Worm (Caenorhabditis elegans) whole organism, early embryonic: ENCODE measurements around the gene let-756.
A peak's percentile ranks its signal among the peaks of the same experiment; 100 is the strongest.

ENCODE experiments used
- B0310.2 ChIP-seq: sonication (generic microtip); optimal IDR thresholded peaks from 2 replicates; lab custom pipeline; 2016; ENCODE audit warnings: mild to moderate bottlenecking, missing genetic modification characterization, missing compliant biosample characterization
- F13C5.2 ChIP-seq: sonication (generic microtip); optimal IDR thresholded peaks from 2 replicates; lab custom pipeline; 2017; ENCODE audit warnings: mild to moderate bottlenecking, missing genetic modification characterization, inconsistent platforms, missing compliant biosample characterization
- aly-1 ChIP-seq: sonication (generic microtip); optimal IDR thresholded peaks from 2 replicates; lab custom pipeline; 2016; ENCODE audit warnings: missing genetic modification characterization, missing compliant biosample characterization
- ama-1 ChIP-seq: fragments of 150-350 bp; optimal IDR thresholded peaks from 2 replicates; lab custom pipeline; 2014
- ceh-13 ChIP-seq: fragments of 200-800 bp; sonication (Bioruptor generic); optimal IDR thresholded peaks from 2 replicates; lab custom pipeline; 2018; ENCODE audit warnings: mild to moderate bottlenecking, missing genetic modification characterization, missing compliant biosample characterization
- ceh-36 ChIP-seq: sonication (generic microtip); optimal IDR thresholded peaks from 2 replicates; lab custom pipeline; 2016; ENCODE audit warnings: missing genetic modification characterization, inconsistent platforms, missing compliant biosample characterization
- ets-7 ChIP-seq: sonication (generic microtip); optimal IDR thresholded peaks from 2 replicates; lab custom pipeline; 2016; ENCODE audit warnings: missing genotype, missing genetic modification characterization, missing compliant biosample characterization
- flt-1 ChIP-seq: fragments of 200-800 bp; sonication (Bioruptor generic); IDR thresholded peaks from 2 replicates; pipeline ENCODE4 v1.3.6; 2022; ENCODE audit warnings: missing genetic modification characterization, missing compliant biosample characterization
- hmbx-1 ChIP-seq: sonication (generic microtip); optimal IDR thresholded peaks from 2 replicates; lab custom pipeline; 2016; ENCODE audit warnings: mild to moderate bottlenecking, missing genetic modification characterization, missing compliant biosample characterization
- hmg-4 ChIP-seq: fragments of 200-800 bp; sonication (Bioruptor generic); optimal IDR thresholded peaks from 2 replicates; lab custom pipeline; 2018; ENCODE audit warnings: mild to moderate bottlenecking, missing genetic modification characterization, missing compliant biosample characterization
- hnd-1 ChIP-seq: sonication (generic microtip); optimal IDR thresholded peaks from 2 replicates; lab custom pipeline; 2016; ENCODE audit warnings: missing genetic modification characterization, missing compliant biosample characterization
- pes-1 ChIP-seq: fragments of 200-800 bp; sonication (Bioruptor generic); IDR thresholded peaks from 2 replicates; pipeline ENCODE4 v1.3.6; 2022; ENCODE audit warnings: missing genetic modification reagents, missing genetic modification characterization, missing compliant biosample characterization
- scrt-1 ChIP-seq: fragments of 200-800 bp; sonication (Bioruptor generic); IDR thresholded peaks from 2 replicates; pipeline ENCODE4 v1.3.6; 2022; ENCODE audit warnings: missing genetic modification characterization, missing compliant biosample characterization
- sea-1 ChIP-seq: fragments of 200-800 bp; sonication (Bioruptor generic); conservative IDR thresholded peaks from 2 replicates; pipeline ENCODE4 v1.3.6; 2022; ENCODE audit warnings: missing genetic modification characterization, missing compliant biosample characterization
- tbx-11 ChIP-seq: fragments of 200-800 bp; sonication (Bioruptor generic); IDR thresholded peaks from 2 replicates; pipeline ENCODE4 v1.3.6; 2022; ENCODE audit warnings: missing genetic modification characterization, missing compliant biosample characterization
- tbx-37 ChIP-seq: fragments of 200-800 bp; sonication (Bioruptor generic); conservative IDR thresholded peaks from 2 replicates; pipeline ENCODE4 v1.3.6; 2022; ENCODE audit warnings: missing genetic modification reagents, missing genetic modification characterization, missing compliant biosample characterization
- tra-4 ChIP-seq: sonication (generic microtip); optimal IDR thresholded peaks from 2 replicates; lab custom pipeline; 2017; ENCODE audit warnings: missing genetic modification characterization, missing compliant biosample characterization

let-756 gene

DNA sequence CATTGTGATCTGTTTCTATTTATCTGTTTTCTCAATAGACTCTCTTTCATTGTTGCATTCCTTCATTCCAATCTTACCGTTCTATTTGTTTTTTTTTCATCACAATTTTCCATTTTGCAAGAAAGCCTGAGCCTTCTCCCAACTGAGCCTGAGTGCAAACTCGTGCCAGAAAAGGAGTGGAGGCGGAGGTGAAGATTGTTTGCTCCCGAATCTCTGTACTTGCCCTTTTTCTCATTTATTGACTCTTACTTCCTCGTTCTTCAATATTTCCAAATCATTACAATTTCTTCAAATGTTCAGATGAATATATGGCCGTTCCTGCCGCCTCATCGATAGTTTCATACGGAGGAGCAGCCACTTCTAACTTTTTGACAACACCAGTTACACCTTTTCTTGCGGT lies at the start of gene let-756:
Gene let-756, plus strand, starts transcription at position 301 of the 400 bp plus-strand sequence.
- no peak for TF ChIP-seq tbx-37 (GFP tag; lab: Robert Waterston, UW)
- no peak for TF ChIP-seq ceh-13 (GFP tag; lab: Kevin White, UChicago)
- TF ChIP-seq aly-1 (tag; lab: Kevin White, UChicago), result no peak
- no peak for TF ChIP-seq ceh-36
- no peak for TF ChIP-seq F13C5.2 (tag; lab: Kevin White, UChicago)

- TF ChIP-seq tra-4 (tag; lab: Kevin White, UChicago) (no peak), aly-1 (tag; lab: Kevin White, UChicago) (no peak), tbx-11 (GFP tag; lab: Robert Waterston, UW) (no peak)
Observed at ce11 chrIII:6358704-6359103, 48.2 kb upstream of the let-756 start.

ce11 chrIII:6359171-6359854 lies 47.6 kb upstream of the let-756 start:
- TF ChIP-seq tra-4 (tag; lab: Kevin White, UChicago) (no peak), tbx-11 (GFP tag; lab: Robert Waterston, UW) (0 out of 2 replicates have a peak, but pooled peaks have one; percentile 16), hmg-4 (no peak)

- TF ChIP-seq pes-1, result no peak
- TF ChIP-seq sea-1 (GFP tag; lab: Robert Waterston, UW), result no peak
- no peak for TF ChIP-seq flt-1 (GFP tag; lab: Robert Waterston, UW)
- no peak for TF ChIP-seq hnd-1
- no peak for TF ChIP-seq tra-4 (tag; lab: Kevin White, UChicago)
- TF ChIP-seq ceh-36, result no peak
- no peak for TF ChIP-seq F13C5.2 (tag; lab: Kevin White, UChicago)
- no peak for TF ChIP-seq scrt-1 (GFP tag; lab: Robert Waterston, UW)
- no peak for TF ChIP-seq B0310.2
- no peak for TF ChIP-seq hmg-4
- no peak for TF ChIP-seq tbx-11 (GFP tag; lab: Robert Waterston, UW)
- no peak for TF ChIP-seq ceh-13 (GFP tag; lab: Kevin White, UChicago)
- TF ChIP-seq ama-1 (lab: Kevin White, UChicago), result no peak
- no peak for TF ChIP-seq tbx-37 (GFP tag; lab: Robert Waterston, UW)
- TF ChIP-seq aly-1 (tag; lab: Kevin White, UChicago), result no peak
Observed at ce11 chrIII:6360114-6360513, 46.8 kb upstream of the let-756 start.

- TF ChIP-seq hmbx-1 (tag; lab: Kevin White, UChicago) (no peak), aly-1 (tag; lab: Kevin White, UChicago) (no peak), tra-4 (tag; lab: Kevin White, UChicago) (no peak), hnd-1 (no peak)
Observed at ce11 chrIII:6360825-6361224, 46.1 kb upstream of the let-756 start.

DNA sequence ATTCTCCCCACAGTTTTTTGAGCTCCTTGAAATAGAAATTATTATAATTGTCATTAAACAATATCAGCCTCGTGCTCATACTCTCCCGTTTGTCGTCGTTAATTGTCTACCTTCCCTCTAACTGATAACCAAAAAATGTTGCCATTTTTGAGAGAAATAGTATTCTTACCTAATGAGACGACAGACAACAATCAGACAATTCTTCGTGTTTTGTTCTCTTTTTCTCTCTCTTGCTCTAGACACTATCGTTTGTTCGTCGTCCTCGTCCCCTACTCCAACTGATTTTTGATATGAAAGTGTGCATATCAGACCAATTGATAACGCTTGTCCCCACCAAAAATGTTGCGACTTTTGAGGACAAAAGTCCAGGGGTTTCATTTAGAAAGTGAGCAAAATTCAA lies 45.4 kb upstream of the let-756 start:
- no peak for TF ChIP-seq tbx-11 (GFP tag; lab: Robert Waterston, UW)
- no peak for TF ChIP-seq hmg-4
- no peak for TF ChIP-seq ama-1 (lab: Kevin White, UChicago)
- TF ChIP-seq flt-1 (GFP tag; lab: Robert Waterston, UW), result no peak
- TF ChIP-seq ceh-36, result no peak
- no peak for TF ChIP-seq tbx-37 (GFP tag; lab: Robert Waterston, UW)
- no peak for TF ChIP-seq ceh-13 (GFP tag; lab: Kevin White, UChicago)
- TF ChIP-seq aly-1 (tag; lab: Kevin White, UChicago), result no peak
- no peak for TF ChIP-seq B0310.2
- no peak for TF ChIP-seq hmbx-1 (tag; lab: Kevin White, UChicago)
- TF ChIP-seq ets-7 (tag; lab: Kevin White, UChicago), result no peak
- no peak for TF ChIP-seq pes-1
- no peak for TF ChIP-seq tra-4 (tag; lab: Kevin White, UChicago)
- no peak for TF ChIP-seq sea-1 (GFP tag; lab: Robert Waterston, UW)

ce11 chrIII:6362323-6362922 lies 44.5 kb upstream of the let-756 start:
- no peak for TF ChIP-seq flt-1 (GFP tag; lab: Robert Waterston, UW)
- TF ChIP-seq F13C5.2 (tag; lab: Kevin White, UChicago), result no peak

ce11 chrIII:6364395-6364794 lies 42.5 kb upstream of the let-756 start:
- TF ChIP-seq scrt-1 (GFP tag; lab: Robert Waterston, UW), result no peak
- TF ChIP-seq F13C5.2 (tag; lab: Kevin White, UChicago), result no peak
- TF ChIP-seq hnd-1, result no peak
- no peak for TF ChIP-seq hmbx-1 (tag; lab: Kevin White, UChicago)
- TF ChIP-seq tbx-11 (GFP tag; lab: Robert Waterston, UW), result no peak
- no peak for TF ChIP-seq pes-1
- TF ChIP-seq ama-1 (lab: Kevin White, UChicago), result no peak
- no peak for TF ChIP-seq hmg-4
- no peak for TF ChIP-seq ceh-13 (GFP tag; lab: Kevin White, UChicago)
- TF ChIP-seq tbx-37 (GFP tag; lab: Robert Waterston, UW), result no peak
- TF ChIP-seq aly-1 (tag; lab: Kevin White, UChicago), result no peak
- TF ChIP-seq sea-1 (GFP tag; lab: Robert Waterston, UW), result no peak
- no peak for TF ChIP-seq B0310.2
- TF ChIP-seq ceh-36, result no peak
- TF ChIP-seq ets-7 (tag; lab: Kevin White, UChicago), result no peak
